Worm (Caenorhabditis elegans): ENCODE data around the gene Y25C1A.14.

The Y25C1A.14 gene

DNA sequence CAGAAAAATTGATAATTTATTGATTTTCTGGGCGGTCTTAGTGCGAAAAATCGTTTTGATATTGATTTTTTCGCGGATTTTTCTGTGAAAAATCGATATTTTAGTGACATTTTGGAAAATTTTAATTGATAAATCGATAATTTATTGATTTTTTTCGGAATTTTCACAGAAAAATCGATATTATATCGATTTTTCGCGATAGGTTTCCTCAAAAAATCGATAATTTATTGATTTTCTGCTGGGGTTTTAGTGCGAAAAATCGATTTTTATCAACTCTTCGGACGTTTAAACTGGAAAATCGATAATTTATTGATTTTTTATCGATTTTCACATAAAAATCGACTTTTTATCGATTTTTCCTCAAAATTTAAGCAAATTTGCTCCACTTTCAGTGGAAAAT lies 29.3 kb downstream of the Y25C1A.14 start (continued):
- no peak for TF ChIP-seq dpl-1 (GFP tag; optimal IDR thresholded peaks at IDR 0.05)
- TF ChIP-seq Y56A3A.18 (GFP tag; IDR thresholded peaks at IDR 0.05) = no peak
- TF ChIP-seq ztf-25 (GFP tag; IDR thresholded peaks at IDR 0.05) = no peak
- no peak for TF ChIP-seq tlf-1 (GFP tag; optimal IDR thresholded peaks at IDR 0.05)
- no peak for TF ChIP-seq F10E7.11 (tag; optimal IDR thresholded peaks at IDR 0.05)

ce11 chrII:3066401-3066800 lies 30.4 kb downstream of the Y25C1A.14 start:
- no peak for TF ChIP-seq lin-54 (GFP tag; optimal IDR thresholded peaks at IDR 0.05)

DNA sequence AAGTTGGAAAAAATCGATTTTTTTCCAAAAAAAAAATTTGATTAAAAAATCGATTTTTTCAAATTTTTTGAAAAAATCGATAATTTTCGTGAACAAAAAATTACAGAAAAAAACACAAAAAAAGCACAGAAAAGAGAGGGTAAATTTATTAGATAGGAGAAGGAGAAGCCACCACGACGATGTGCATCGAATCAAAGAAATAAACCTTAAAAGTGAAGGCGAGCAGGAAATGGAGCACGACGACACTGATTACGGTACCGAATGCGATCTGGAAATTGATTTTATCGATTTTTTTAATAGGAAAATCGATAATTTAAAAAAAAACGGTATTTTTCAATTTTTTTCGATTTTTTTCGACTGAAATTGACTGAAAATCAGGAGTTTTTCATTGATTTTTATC lies 31.7 kb downstream of the Y25C1A.14 start:
- TF ChIP-seq madf-10 (tag; optimal IDR thresholded peaks at IDR 0.05) = no peak
- no peak for TF ChIP-seq unc-62 (GFP tag; optimal IDR thresholded peaks at IDR 0.05)
- no peak for TF ChIP-seq Y95B8A.8 (GFP tag; IDR thresholded peaks at IDR 0.05)
- no peak for TF ChIP-seq ztf-3 (GFP tag; optimal IDR thresholded peaks at IDR 0.05)

DNA sequence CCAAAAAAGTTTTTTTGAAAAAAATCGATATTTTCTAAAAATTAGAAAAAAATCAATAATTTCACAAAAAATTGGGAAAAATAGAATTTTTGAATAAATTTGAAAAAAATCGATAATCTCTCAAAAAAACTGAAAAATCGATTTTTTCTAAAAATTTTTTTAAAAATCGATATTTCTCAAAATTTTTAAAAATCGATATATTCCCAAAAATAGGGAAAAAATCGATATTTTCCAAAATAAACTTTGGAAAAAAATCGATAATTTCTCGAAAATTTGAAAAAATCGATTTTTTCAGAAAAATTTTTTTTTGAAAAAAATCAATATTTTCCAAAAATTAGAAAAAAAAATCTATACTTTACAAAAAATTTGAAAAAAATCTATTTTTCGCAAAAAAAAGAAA lies 32.1 kb downstream of the Y25C1A.14 start:
- TF ChIP-seq dpl-1 (GFP tag; optimal IDR thresholded peaks at IDR 0.05) = no peak
- no peak for TF ChIP-seq xnd-1 (tag; optimal IDR thresholded peaks at IDR 0.05)
- no peak for TF ChIP-seq dpff-1 (tag; optimal IDR thresholded peaks at IDR 0.05)
- TF ChIP-seq F33H1.4 (GFP tag; IDR thresholded peaks at IDR 0.05) = no peak
- no peak for TF ChIP-seq nfyb-1 (GFP tag; IDR thresholded peaks at IDR 0.05)
- TF ChIP-seq pbrm-1 (GFP tag; IDR thresholded peaks at IDR 0.05) = no peak
- TF ChIP-seq chd-7 (tag; optimal IDR thresholded peaks at IDR 0.05) = no peak
- TF ChIP-seq B0019.2 (GFP tag; conservative IDR thresholded peaks at IDR 0.05) = no peak
- no peak for TF ChIP-seq sptf-2 (GFP tag; optimal IDR thresholded peaks at IDR 0.05)
- no peak for TF ChIP-seq Y56A3A.18 (GFP tag; IDR thresholded peaks at IDR 0.05)
- no peak for TF ChIP-seq B0336.3 (GFP tag; IDR thresholded peaks at IDR 0.05)
- TF ChIP-seq lag-1 (GFP tag; IDR thresholded peaks at IDR 0.05) = no peak
- no peak for TF ChIP-seq somi-1 (GFP tag; optimal IDR thresholded peaks at IDR 0.05)
- TF ChIP-seq sdz-38 (tag; optimal IDR thresholded peaks at IDR 0.05) = no peak
- no peak for TF ChIP-seq F39B2.1 (GFP tag; IDR thresholded peaks at IDR 0.05)
- no peak for TF ChIP-seq aptf-3 (GFP tag; IDR thresholded peaks at IDR 0.05)

- TF ChIP-seq akir-1 (GFP tag; optimal IDR thresholded peaks at IDR 0.05) (no peak), tlf-1 (GFP tag; optimal IDR thresholded peaks at IDR 0.05) (no peak), ekl-4 (GFP tag; IDR thresholded peaks at IDR 0.05) (no peak), B0035.1 (tag; optimal IDR thresholded peaks at IDR 0.05) (no peak), F39B2.1 (GFP tag; IDR thresholded peaks at IDR 0.05) (no peak), attf-3 (GFP tag; conservative IDR thresholded peaks at IDR 0.05) (no peak), F49E8.2 (tag; optimal IDR thresholded peaks at IDR 0.05; ENCODE audit: insufficient read depth) (no peak), mxl-1 (tag; optimal IDR thresholded peaks at IDR 0.05) (no peak), him-1 (tag; optimal IDR thresholded peaks at IDR 0.05) (no peak), bed-1 (GFP tag; IDR thresholded peaks at IDR 0.05) (no peak), lsl-1 (GFP tag; optimal IDR thresholded peaks at IDR 0.05) (no peak), K11D2.4 (GFP tag; IDR thresholded peaks at IDR 0.05) (no peak), nhr-120 (GFP tag; IDR thresholded peaks at IDR 0.05) (no peak), nhr-27 (tag; optimal IDR thresholded peaks at IDR 0.05) (no peak), cebp-1 (GFP tag; IDR thresholded peaks at IDR 0.05) (no peak), cebp-1 (tag; optimal IDR thresholded peaks at IDR 0.05) (no peak), ztf-25 (GFP tag; IDR thresholded peaks at IDR 0.05) (no peak)
Measured at ce11 chrII:3063984-3064383, 32.8 kb downstream of the Y25C1A.14 start.

Data from whole organism, young adult.